Fruit fly (Drosophila melanogaster): ENCODE measurements around the gene CG43702.

The CG43702 gene

dm6 chr3L:21259257-21259656 is 39.2 kb upstream of the CG43702 start:
- no peak for TF ChIP-seq Vsx2 (GFP tag; optimal IDR thresholded peaks at IDR 0.05; ENCODE audit: partially characterized antibody)
- no peak for TF ChIP-seq CG9705 (GFP tag; optimal IDR thresholded peaks at IDR 0.05)
- no peak for TF ChIP-seq usp (GFP tag; optimal IDR thresholded peaks at IDR 0.05)
- no peak for TF ChIP-seq Mio (GFP tag; optimal IDR thresholded peaks at IDR 0.05)
- TF ChIP-seq dl (GFP tag; optimal IDR thresholded peaks at IDR 0.05; ENCODE audit: insufficient read depth in 1 of 2, partially characterized antibody in 2 of 2): no peak
- TF ChIP-seq psq (GFP tag; optimal IDR thresholded peaks at IDR 0.05): no peak
- no peak for TF ChIP-seq foxo (GFP tag; optimal IDR thresholded peaks at IDR 0.05)
- TF ChIP-seq sage (GFP tag; optimal IDR thresholded peaks at IDR 0.05): no peak
- TF ChIP-seq Dif (GFP tag; optimal IDR thresholded peaks at IDR 0.05; ENCODE audit: partially characterized antibody): no peak
- no peak for TF ChIP-seq sv (GFP tag; optimal IDR thresholded peaks at IDR 0.05)
- no peak for TF ChIP-seq GATAd (GFP tag; optimal IDR thresholded peaks at IDR 0.05)

- TF ChIP-seq sv (GFP tag; optimal IDR thresholded peaks at IDR 0.05) (no peak), Rel (GFP tag; optimal IDR thresholded peaks at IDR 0.05) (no peak), Rel (tag; optimal IDR thresholded peaks at IDR 0.05) (peak; percentile 8), GATAd (GFP tag; optimal IDR thresholded peaks at IDR 0.05) (no peak)
Measured at dm6 chr3L:21261403-21262164, 36.9 kb upstream of the CG43702 start.

dm6 chr3L:21262426-21262825 is 36.0 kb upstream of the CG43702 start:
- peak; percentile 56 for TF ChIP-seq Myc (optimal IDR thresholded peaks at IDR 0.05)
- no peak for TF ChIP-seq pan (optimal IDR thresholded peaks at IDR 0.05)

- TF ChIP-seq CG9705 (GFP tag; optimal IDR thresholded peaks at IDR 0.05) (no peak), jim (GFP tag; optimal IDR thresholded peaks at IDR 0.05) (no peak), Rel (GFP tag; optimal IDR thresholded peaks at IDR 0.05) (no peak), Rel (tag; optimal IDR thresholded peaks at IDR 0.05) (no peak), OdsH (GFP tag; optimal IDR thresholded peaks at IDR 0.05) (no peak), usp (GFP tag; optimal IDR thresholded peaks at IDR 0.05) (no peak), sv (GFP tag; optimal IDR thresholded peaks at IDR 0.05) (no peak), dl (GFP tag; optimal IDR thresholded peaks at IDR 0.05; ENCODE audit: insufficient read depth in 1 of 2, partially characterized antibody in 2 of 2) (no peak), Sp1 (GFP tag; optimal IDR thresholded peaks at IDR 0.05) (no peak), Dif (GFP tag; optimal IDR thresholded peaks at IDR 0.05; ENCODE audit: partially characterized antibody) (no peak), woc (GFP tag; optimal IDR thresholded peaks at IDR 0.05) (no peak), Vsx2 (GFP tag; optimal IDR thresholded peaks at IDR 0.05; ENCODE audit: partially characterized antibody) (no peak), Jra (GFP tag; optimal IDR thresholded peaks at IDR 0.05) (no peak), CrebA (GFP tag; optimal IDR thresholded peaks at IDR 0.05; ENCODE audit: borderline replicate concordance) (no peak)
Measured at dm6 chr3L:21266101-21266656, 32.3 kb upstream of the CG43702 start.

- TF ChIP-seq Hnf4 (GFP tag; optimal IDR thresholded peaks at IDR 0.05) (no peak), Jra (GFP tag; optimal IDR thresholded peaks at IDR 0.05) (no peak), sv (GFP tag; optimal IDR thresholded peaks at IDR 0.05) (no peak), Myc (optimal IDR thresholded peaks at IDR 0.05) (no peak), Sp1 (GFP tag; optimal IDR thresholded peaks at IDR 0.05) (no peak), usp (GFP tag; optimal IDR thresholded peaks at IDR 0.05) (no peak), psq (GFP tag; optimal IDR thresholded peaks at IDR 0.05) (no peak), Dfd (GFP tag; optimal IDR thresholded peaks at IDR 0.05) (no peak), fru (GFP tag; optimal IDR thresholded peaks at IDR 0.05) (no peak), CrebA (GFP tag; optimal IDR thresholded peaks at IDR 0.05; ENCODE audit: borderline replicate concordance) (no peak), CG9705 (GFP tag; optimal IDR thresholded peaks at IDR 0.05) (no peak), Dif (GFP tag; optimal IDR thresholded peaks at IDR 0.05; ENCODE audit: partially characterized antibody) (no peak), N (GFP tag; optimal IDR thresholded peaks at IDR 0.05) (no peak), lola (GFP tag; optimal IDR thresholded peaks at IDR 0.05) (no peak), HLH106 (tag; optimal IDR thresholded peaks at IDR 0.05) (no peak), foxo (GFP tag; optimal IDR thresholded peaks at IDR 0.05) (no peak), Abd-B (GFP tag; optimal IDR thresholded peaks at IDR 0.05) (no peak), Vsx2 (GFP tag; optimal IDR thresholded peaks at IDR 0.05; ENCODE audit: partially characterized antibody) (no peak), GATAd (GFP tag; optimal IDR thresholded peaks at IDR 0.05) (no peak), br (GFP tag; optimal IDR thresholded peaks at IDR 0.05) (no peak)
Measured at dm6 chr3L:21267862-21268385, 30.6 kb upstream of the CG43702 start, which contains the start of gene CG9391. TSS of gene CG9391 (minus strand) at chr3L:21268335.
